Fruit fly (Drosophila melanogaster) whole organism, embryonic: Measurements from ENCODE around the gene nAChRalpha6.

ENCODE experiments used
- MTF-1 ChIP-seq: fragments of 200-800 bp; sonication (Bioruptor generic); optimal IDR thresholded peaks from 2 replicates; lab custom pipeline; 2018; ENCODE audit warnings: missing biosample characterization, mild to moderate bottlenecking, missing genetic modification characterization, borderline replicate concordance
- nerfin-1 ChIP-seq: fragments of 200-800 bp; sonication (Bioruptor generic); optimal IDR thresholded peaks from 3 replicates; lab custom pipeline; 2019; ENCODE audit warnings: missing biosample characterization, mild to moderate bottlenecking, missing genetic modification characterization, moderate library complexity
- pros ChIP-seq: fragments of 200-800 bp; sonication (Bioruptor generic); optimal IDR thresholded peaks from 3 replicates; lab custom pipeline; 2019; ENCODE audit warnings: missing biosample characterization, mild to moderate bottlenecking, missing genetic modification characterization, moderate library complexity
- stwl ChIP-seq: fragments of 200-800 bp; sonication (Bioruptor generic); optimal IDR thresholded peaks from 3 replicates; lab custom pipeline; 2018; ENCODE audit warnings: missing biosample characterization, mild to moderate bottlenecking, missing genetic modification characterization, moderate library complexity
- vnd ChIP-seq: fragments of 200-800 bp; sonication (Bioruptor generic); IDR thresholded peaks from 3 replicates; pipeline ENCODE4 v1.3.6; 2022; ENCODE audit warnings: missing biosample characterization, missing genetic modification characterization; ENCODE audit not compliant: partially characterized antibody

DNA sequence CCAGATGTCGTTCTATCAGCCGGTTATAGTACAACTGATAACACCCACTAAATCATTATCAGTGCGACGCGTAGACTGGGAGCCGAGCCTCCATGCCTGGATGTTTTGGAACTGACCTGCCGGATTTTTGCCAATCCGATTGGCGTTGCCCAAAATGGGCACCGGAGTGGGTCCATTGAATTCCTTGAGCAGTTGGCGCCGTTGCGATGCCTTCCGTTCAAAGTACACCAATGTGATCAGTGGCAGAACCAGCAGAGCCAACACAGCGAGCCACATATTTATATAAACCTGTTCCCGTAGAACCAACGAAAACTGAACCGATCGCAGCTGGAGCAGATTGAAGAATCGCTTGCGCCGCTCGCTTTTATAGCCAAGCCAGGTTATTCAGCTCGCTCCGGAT, 136.3 kb downstream of the nAChRalpha6 start, which contains the start of gene Cyp4e3:
- no peak for TF ChIP-seq pros
- TF ChIP-seq vnd (GFP tag; lab: Robert Waterston, UW): no peak
- TF ChIP-seq stwl: no peak
- TF ChIP-seq MTF-1 (GFP tag; lab: Kevin White, UChicago): no peak
- TF ChIP-seq nerfin-1 (tag; lab: Kevin White, UChicago): no peak
